Worm (Caenorhabditis elegans): ENCODE results near the gene ZK131.11.

Gene ZK131.11

ce11 chrII:13791570-13792279 lies at the start of gene ZK131.11:
ZK131.11 (plus strand) TSS chrII:13792229.
- TF ChIP-seq pha-4 (tag; optimal IDR thresholded peaks at IDR 0.05), result no peak
- TF ChIP-seq unc-120 (tag; optimal IDR thresholded peaks at IDR 0.05; ENCODE audit: poor library complexity, severe bottlenecking), result no peak
- no peak for TF ChIP-seq ceh-43 (GFP tag; optimal IDR thresholded peaks at IDR 0.05)
- TF ChIP-seq unc-62 (GFP tag; optimal IDR thresholded peaks at IDR 0.05), result no peak
- no peak for TF ChIP-seq ham-2 (GFP tag; optimal IDR thresholded peaks at IDR 0.05)
- TF ChIP-seq ztf-11 (tag; optimal IDR thresholded peaks at IDR 0.05), result no peak
- no peak for TF ChIP-seq ces-1 (GFP tag; optimal IDR thresholded peaks at IDR 0.05)

- TF ChIP-seq flh-1 (GFP tag; optimal IDR thresholded peaks at IDR 0.05) (no peak), ceh-39 (tag; optimal IDR thresholded peaks at IDR 0.05) (no peak), elt-3 (tag; optimal IDR thresholded peaks at IDR 0.05) (no peak), ceh-83 (GFP tag; optimal IDR thresholded peaks at IDR 0.05) (no peak), unc-62 (GFP tag; optimal IDR thresholded peaks at IDR 0.05) (no peak), tbx-8 (GFP tag; optimal IDR thresholded peaks at IDR 0.05) (no peak), pha-4 (tag; optimal IDR thresholded peaks at IDR 0.05) (no peak), nhr-76 (tag; optimal IDR thresholded peaks at IDR 0.05) (no peak), mls-2 (tag; optimal IDR thresholded peaks at IDR 0.05) (no peak), sptf-1 (tag; optimal IDR thresholded peaks at IDR 0.05) (no peak)
Observed at ce11 chrII:13750128-13750527, 41.9 kb upstream of the ZK131.11 start.

ce11 chrII:13751030-13751429 lies 41.0 kb upstream of the ZK131.11 start:
- no peak for TF ChIP-seq bed-3 (GFP tag; optimal IDR thresholded peaks at IDR 0.05)
- no peak for TF ChIP-seq lin-13 (tag; optimal IDR thresholded peaks at IDR 0.05)
- TF ChIP-seq ceh-83 (GFP tag; optimal IDR thresholded peaks at IDR 0.05), result no peak
- no peak for TF ChIP-seq unc-62 (GFP tag; optimal IDR thresholded peaks at IDR 0.05)

ce11 chrII:13752016-13752415 lies 40.0 kb upstream of the ZK131.11 start, which contains the start of gene arrd-14:
arrd-14 (plus strand) TSS chrII:13752316.
- TF ChIP-seq nhr-28 (tag; optimal IDR thresholded peaks at IDR 0.05) (no peak), unc-120 (tag; optimal IDR thresholded peaks at IDR 0.05; ENCODE audit: poor library complexity, severe bottlenecking) (no peak), nhr-76 (tag; optimal IDR thresholded peaks at IDR 0.05) (no peak), elt-1 (tag; optimal IDR thresholded peaks at IDR 0.05; ENCODE audit: borderline replicate concordance, insufficient read depth) (no peak), drap-1 (GFP tag; optimal IDR thresholded peaks at IDR 0.05) (no peak)

- TF ChIP-seq drap-1 (GFP tag; optimal IDR thresholded peaks at IDR 0.05) (no peak), unc-120 (tag; optimal IDR thresholded peaks at IDR 0.05; ENCODE audit: poor library complexity, severe bottlenecking) (no peak), mab-5 (tag; optimal IDR thresholded peaks at IDR 0.05) (no peak), lin-13 (tag; optimal IDR thresholded peaks at IDR 0.05) (no peak), ceh-43 (GFP tag; optimal IDR thresholded peaks at IDR 0.05) (no peak), nhr-2 (tag; optimal IDR thresholded peaks at IDR 0.05) (no peak), lsy-2 (tag; optimal IDR thresholded peaks at IDR 0.05) (no peak), sem-2 (GFP tag; optimal IDR thresholded peaks at IDR 0.05) (no peak), M03D4.4 (tag; optimal IDR thresholded peaks at IDR 0.05) (no peak), snpc-4 (tag; optimal IDR thresholded peaks at IDR 0.05) (no peak), ces-1 (GFP tag; optimal IDR thresholded peaks at IDR 0.05) (no peak), lin-32 (GFP tag; optimal IDR thresholded peaks at IDR 0.05) (no peak), cnd-1 (tag; optimal IDR thresholded peaks at IDR 0.05) (no peak), unc-39 (tag; optimal IDR thresholded peaks at IDR 0.05) (no peak), ham-2 (GFP tag; optimal IDR thresholded peaks at IDR 0.05) (no peak), blmp-1 (tag; optimal IDR thresholded peaks at IDR 0.05) (no peak), nhr-12 (tag; optimal IDR thresholded peaks at IDR 0.05) (no peak), elt-3 (tag; optimal IDR thresholded peaks at IDR 0.05) (no peak), ceh-83 (GFP tag; optimal IDR thresholded peaks at IDR 0.05) (no peak), ztf-11 (tag; optimal IDR thresholded peaks at IDR 0.05) (no peak)
Observed at ce11 chrII:13756232-13756631, 35.8 kb upstream of the ZK131.11 start.
